Worm (Caenorhabditis elegans): ENCODE measurements around the gene srg-23.

DNA sequence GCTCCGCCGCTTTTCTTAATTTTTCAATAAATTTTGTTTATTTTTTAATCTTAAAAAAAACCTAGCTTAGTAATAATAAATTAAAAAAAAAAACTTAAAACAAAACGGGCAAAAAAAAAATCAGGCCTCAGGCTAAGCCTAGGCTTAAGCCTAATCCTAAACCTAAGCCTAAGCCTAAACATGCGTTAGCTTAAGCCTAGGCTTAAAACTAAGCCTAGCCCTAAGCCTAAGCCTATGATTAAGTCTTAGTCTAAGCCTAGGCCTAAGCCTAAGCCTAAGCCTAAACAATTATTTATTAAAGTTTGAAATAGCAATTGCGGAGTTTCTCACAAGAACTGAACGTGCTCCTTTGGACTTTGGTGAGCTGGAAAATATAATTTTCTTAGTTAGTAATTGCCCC, 39.3 kb upstream of the srg-23 start:
- TF ChIP-seq ceh-13 (GFP tag; optimal IDR thresholded peaks at IDR 0.05), result no peak
- no peak for TF ChIP-seq ets-7 (tag; optimal IDR thresholded peaks at IDR 0.05)
- no peak for TF ChIP-seq ama-1 (optimal IDR thresholded peaks at IDR 0.05)
- TF ChIP-seq B0310.2 (tag; optimal IDR thresholded peaks at IDR 0.05), result no peak
- TF ChIP-seq sea-1 (GFP tag; conservative IDR thresholded peaks at IDR 0.05), result no peak
- TF ChIP-seq hnd-1 (tag; optimal IDR thresholded peaks at IDR 0.05), result no peak
- no peak for TF ChIP-seq aly-1 (tag; optimal IDR thresholded peaks at IDR 0.05)
- TF ChIP-seq pes-1 (GFP tag; IDR thresholded peaks at IDR 0.05), result no peak
- TF ChIP-seq flt-1 (GFP tag; IDR thresholded peaks at IDR 0.05), result no peak
- TF ChIP-seq hmg-4 (GFP tag; optimal IDR thresholded peaks at IDR 0.05), result no peak
- TF ChIP-seq tra-4 (tag; optimal IDR thresholded peaks at IDR 0.05), result no peak
- no peak for TF ChIP-seq hmbx-1 (tag; optimal IDR thresholded peaks at IDR 0.05)

Data from whole organism, early embryonic.